Worm (Caenorhabditis elegans): Measurements from ENCODE around the gene ZK1086.3.

The ZK1086.3 gene

ce11 chrX:13840336-13840735 is 49.7 kb downstream of the ZK1086.3 start:
- no peak for TF ChIP-seq pbrm-1 (GFP tag; IDR thresholded peaks at IDR 0.05)
- no peak for TF ChIP-seq Y56A3A.18 (GFP tag; IDR thresholded peaks at IDR 0.05)
- no peak for TF ChIP-seq ceh-58 (GFP tag; IDR thresholded peaks at IDR 0.05)
- TF ChIP-seq C06A6.2 (GFP tag; conservative IDR thresholded peaks at IDR 0.05), result no peak
- no peak for TF ChIP-seq sptf-2 (GFP tag; optimal IDR thresholded peaks at IDR 0.05)
- TF ChIP-seq him-1 (tag; optimal IDR thresholded peaks at IDR 0.05), result no peak
- TF ChIP-seq unc-130 (GFP tag; optimal IDR thresholded peaks at IDR 0.05), result no peak
- no peak for TF ChIP-seq F49E8.2 (tag; optimal IDR thresholded peaks at IDR 0.05; ENCODE audit: insufficient read depth)

- TF ChIP-seq lin-26 (GFP tag; IDR thresholded peaks at IDR 0.05), result no peak
- TF ChIP-seq madf-3 (GFP tag; IDR thresholded peaks at IDR 0.05), result no peak
- TF ChIP-seq him-1 (tag; optimal IDR thresholded peaks at IDR 0.05), result no peak
- TF ChIP-seq hmg-1.2 (GFP tag; IDR thresholded peaks at IDR 0.05), result no peak
- no peak for TF ChIP-seq hlh-26 (GFP tag; conservative IDR thresholded peaks at IDR 0.05)
- TF ChIP-seq F22D6.2 (tag; optimal IDR thresholded peaks at IDR 0.05), result no peak
- TF ChIP-seq lin-40 (tag; optimal IDR thresholded peaks at IDR 0.05), result no peak
- TF ChIP-seq egl-44 (GFP tag; IDR thresholded peaks at IDR 0.05), result no peak
- TF ChIP-seq sptf-2 (GFP tag; optimal IDR thresholded peaks at IDR 0.05), result no peak
- no peak for TF ChIP-seq efl-1 (GFP tag; optimal IDR thresholded peaks at IDR 0.05)
- TF ChIP-seq Y53F4B.3 (GFP tag; IDR thresholded peaks at IDR 0.05), result no peak
- no peak for TF ChIP-seq B0035.1 (tag; optimal IDR thresholded peaks at IDR 0.05)
- no peak for TF ChIP-seq ccch-3 (GFP tag; optimal IDR thresholded peaks at IDR 0.05)
- TF ChIP-seq let-526 (GFP tag; IDR thresholded peaks at IDR 0.05), result no peak
- no peak for TF ChIP-seq nfyb-1 (GFP tag; IDR thresholded peaks at IDR 0.05)
- no peak for TF ChIP-seq B0261.1 (tag; optimal IDR thresholded peaks at IDR 0.05)
- TF ChIP-seq rcor-1 (GFP tag; IDR thresholded peaks at IDR 0.05), result no peak
- no peak for TF ChIP-seq snpc-3.4 (tag; optimal IDR thresholded peaks at IDR 0.05)
- TF ChIP-seq egrh-3 (GFP tag; IDR thresholded peaks at IDR 0.05), result no peak
These were observed 50.6 kb downstream of the ZK1086.3 start, which contains the start of gene M03B6.1 for ce11 chrX:13841277-13841676. M03B6.1 (plus strand) TSS chrX:13841610.

All from whole organism, young adult.